Fruit fly (Drosophila melanogaster) whole organism, embryonic: ENCODE measurements around the gene CG10068.
A peak's percentile ranks its signal among the peaks of the same experiment; 100 is the strongest.

Experiments used
- Aef1 ChIP-seq: fragments of 200-800 bp; sonication (Bioruptor generic); IDR thresholded peaks from 3 replicates; pipeline ENCODE4 v1.3.6; 2022; ENCODE audit warnings: missing biosample characterization, missing genetic modification characterization
- B-H2 ChIP-seq: fragments of 200-800 bp; sonication (Bioruptor generic); optimal IDR thresholded peaks from 2 replicates; lab custom pipeline; 2018; ENCODE audit warnings: missing biosample characterization, mild to moderate bottlenecking, missing genetic modification characterization
- Blimp-1 ChIP-seq: fragments of 200-800 bp; sonication (Bioruptor generic); optimal IDR thresholded peaks from 3 replicates; lab custom pipeline; 2018; ENCODE audit warnings: missing biosample characterization, missing genetic modification characterization, mild to moderate bottlenecking, moderate library complexity, missing genetic modification reagents
- C15 ChIP-seq: fragments of 200-800 bp; sonication (Bioruptor generic); IDR thresholded peaks from 3 replicates; pipeline ENCODE4 v1.3.6; 2022; ENCODE audit warnings: missing biosample characterization, missing genetic modification characterization
- CG1024 ChIP-seq: fragments of 200-800 bp; sonication (Bioruptor generic); IDR thresholded peaks from 2 replicates; pipeline ENCODE4 v1.3.6; 2022; ENCODE audit warnings: missing biosample characterization, missing genetic modification characterization
- CG10654 ChIP-seq: fragments of 200-800 bp; sonication (Bioruptor generic); optimal IDR thresholded peaks from 2 replicates; lab custom pipeline; 2016; ENCODE audit warnings: missing biosample characterization, missing genetic modification characterization
- CG11560 ChIP-seq: fragments of 200-800 bp; sonication (Bioruptor generic); IDR thresholded peaks from 3 replicates; pipeline ENCODE4 v1.3.6; 2022; ENCODE audit warnings: missing biosample characterization, missing genetic modification characterization
- CG11695 ChIP-seq: fragments of 200-800 bp; sonication (Bioruptor generic); IDR thresholded peaks from 3 replicates; pipeline ENCODE4 v1.3.6; 2022; ENCODE audit warnings: missing biosample characterization, missing genetic modification characterization
- CG12071 ChIP-seq: fragments of 200-800 bp; sonication (Bioruptor generic); optimal IDR thresholded peaks from 3 replicates; lab custom pipeline; 2018; ENCODE audit warnings: missing biosample characterization, mild to moderate bottlenecking, missing genetic modification characterization
- CG12236 ChIP-seq: fragments of 200-800 bp; sonication (Bioruptor generic); optimal IDR thresholded peaks from 2 replicates; lab custom pipeline; 2016; ENCODE audit warnings: missing biosample characterization, missing genetic modification characterization
- CG1233 ChIP-seq: fragments of 200-800 bp; sonication (Bioruptor generic); optimal IDR thresholded peaks from 4 replicates; lab custom pipeline; 2018; ENCODE audit warnings: missing biosample characterization, mild to moderate bottlenecking, missing genetic modification characterization
- CG13424 ChIP-seq: fragments of 200-800 bp; sonication (Bioruptor generic); optimal IDR thresholded peaks from 2 replicates; lab custom pipeline; 2019; ENCODE audit warnings: missing biosample characterization, mild to moderate bottlenecking, missing genetic modification characterization, moderate library complexity
- CG14050 ChIP-seq: fragments of 200-800 bp; sonication (Bioruptor generic); IDR thresholded peaks from 3 replicates; pipeline ENCODE4 v1.3.6; 2022; ENCODE audit warnings: missing biosample characterization, missing genetic modification characterization
- CG14667 ChIP-seq: fragments of 200-800 bp; sonication (Bioruptor generic); IDR thresholded peaks from 2 replicates; pipeline ENCODE4 v1.3.6; 2022; ENCODE audit warnings: missing biosample characterization, missing genetic modification characterization
- CG15073 ChIP-seq: fragments of 200-800 bp; sonication (Bioruptor generic); optimal IDR thresholded peaks from 2 replicates; lab custom pipeline; 2016; ENCODE audit warnings: missing biosample characterization, missing genetic modification characterization
- CG15269 ChIP-seq: fragments of 200-800 bp; sonication (Bioruptor generic); optimal IDR thresholded peaks from 2 replicates; lab custom pipeline; 2018; ENCODE audit warnings: missing biosample characterization, mild to moderate bottlenecking, missing genetic modification characterization, moderate library complexity
- CG1603 ChIP-seq: fragments of 200-800 bp; sonication (Bioruptor generic); optimal IDR thresholded peaks from 2 replicates; lab custom pipeline; 2019; ENCODE audit warnings: missing biosample characterization, mild to moderate bottlenecking, missing genetic modification characterization, moderate library complexity
- CG16779 ChIP-seq: fragments of 200-800 bp; sonication (Bioruptor generic); IDR thresholded peaks from 2 replicates; pipeline ENCODE4 v1.3.6; 2022; ENCODE audit warnings: missing biosample characterization, missing genetic modification characterization
- CG17328 ChIP-seq: fragments of 200-800 bp; sonication (Bioruptor generic); IDR thresholded peaks from 2 replicates; pipeline ENCODE4 v1.3.6; 2022; ENCODE audit warnings: missing biosample characterization, missing genetic modification characterization
- CG17361 ChIP-seq: fragments of 200-800 bp; sonication (Bioruptor generic); IDR thresholded peaks from 3 replicates; pipeline ENCODE4 v1.3.6; 2022; ENCODE audit warnings: missing biosample characterization, missing genetic modification characterization
- CG2678 ChIP-seq: fragments of 200-800 bp; sonication (Bioruptor generic); optimal IDR thresholded peaks from 3 replicates; lab custom pipeline; 2019; ENCODE audit warnings: missing biosample characterization, mild to moderate bottlenecking, missing genetic modification characterization, moderate library complexity
- CG2712 ChIP-seq: fragments of 200-800 bp; optimal IDR thresholded peaks from 3 replicates; lab custom pipeline; 2019; ENCODE audit warnings: missing biosample characterization, mild to moderate bottlenecking, missing genetic modification characterization, moderate library complexity
- CG30431 ChIP-seq: fragments of 200-800 bp; sonication (Bioruptor generic); optimal IDR thresholded peaks from 2 replicates; lab custom pipeline; 2017; ENCODE audit warnings: missing biosample characterization, missing genetic modification characterization
- CG3065 ChIP-seq: fragments of 200-800 bp; sonication (Bioruptor generic); optimal IDR thresholded peaks from 2 replicates; lab custom pipeline; 2016; ENCODE audit warnings: missing biosample characterization, missing genetic modification characterization
- CG6683 ChIP-seq: fragments of 200-800 bp; sonication (Bioruptor generic); optimal IDR thresholded peaks from 2 replicates; lab custom pipeline; 2017; ENCODE audit warnings: missing biosample characterization, mild to moderate bottlenecking, missing genetic modification characterization, missing genetic modification reagents
- CG6854 ChIP-seq: fragments of 200-800 bp; sonication (Bioruptor generic); optimal IDR thresholded peaks from 3 replicates; lab custom pipeline; 2017; ENCODE audit warnings: missing biosample characterization, mild to moderate bottlenecking, missing genetic modification characterization
- CG7745 ChIP-seq: fragments of 200-800 bp; sonication (Bioruptor generic); optimal IDR thresholded peaks from 2 replicates; lab custom pipeline; 2018; ENCODE audit warnings: missing biosample characterization, mild to moderate bottlenecking, missing genetic modification characterization, moderate library complexity
- CG8281 ChIP-seq: fragments of 200-800 bp; sonication (Bioruptor generic); optimal IDR thresholded peaks from 2 replicates; lab custom pipeline; 2018; ENCODE audit warnings: missing biosample characterization, mild to moderate bottlenecking, missing genetic modification characterization, moderate library complexity
- H2.0 ChIP-seq: fragments of 200-800 bp; sonication (Bioruptor generic); IDR thresholded peaks from 2 replicates; pipeline ENCODE4 v1.3.6; 2022; ENCODE audit warnings: missing biosample characterization, missing genetic modification characterization
- NC2β ChIP-seq: fragments of 200-800 bp; sonication (Bioruptor generic); optimal IDR thresholded peaks from 2 replicates; lab custom pipeline; 2016; ENCODE audit warnings: missing biosample characterization, missing genetic modification characterization
- NfI ChIP-seq: fragments of 200-800 bp; sonication (Bioruptor generic); optimal IDR thresholded peaks from 3 replicates; lab custom pipeline; 2018; ENCODE audit warnings: missing biosample characterization, mild to moderate bottlenecking, missing genetic modification characterization, moderate library complexity
- Oaz ChIP-seq: fragments of 200-800 bp; sonication (Bioruptor generic); IDR thresholded peaks from 2 replicates; pipeline ENCODE4 v1.3.6; 2022; ENCODE audit warnings: missing biosample characterization, missing genetic modification characterization
- Sox102F ChIP-seq: fragments of 200-800 bp; sonication (Bioruptor generic); optimal IDR thresholded peaks from 2 replicates; lab custom pipeline; 2018; ENCODE audit warnings: missing biosample characterization, mild to moderate bottlenecking, missing genetic modification characterization, moderate library complexity
- ato ChIP-seq: fragments of 200-800 bp; sonication (Bioruptor generic); IDR thresholded peaks from 2 replicates; pipeline ENCODE4 v1.3.6; 2022; ENCODE audit warnings: missing biosample characterization, missing genetic modification characterization; ENCODE audit not compliant: partially characterized antibody
- az2 ChIP-seq: fragments of 200-800 bp; sonication (Bioruptor generic); optimal IDR thresholded peaks from 3 replicates; lab custom pipeline; 2016; ENCODE audit warnings: missing biosample characterization, missing genetic modification characterization
- crp ChIP-seq, 2 experiments: fragments of 200-800 bp; sonication (Bioruptor generic); optimal IDR thresholded peaks; 2 replicates in 1 of 2; 3 replicates in 1 of 2; lab custom pipeline; 2017; ENCODE audit warnings: missing biosample characterization in 2 of 2, missing genetic modification characterization in 2 of 2, mild to moderate bottlenecking in 1 of 2, moderate library complexity in 1 of 2
- gcm2 ChIP-seq: fragments of 200-800 bp; sonication (Bioruptor generic); optimal IDR thresholded peaks from 2 replicates; lab custom pipeline; 2016; ENCODE audit warnings: missing biosample characterization, missing genetic modification characterization
- her ChIP-seq: fragments of 200-800 bp; sonication (Bioruptor generic); optimal IDR thresholded peaks from 2 replicates; lab custom pipeline; 2016; ENCODE audit warnings: missing biosample characterization, missing genetic modification characterization
- ind ChIP-seq: fragments of 200-800 bp; sonication (Bioruptor generic); optimal IDR thresholded peaks from 3 replicates; lab custom pipeline; 2016; ENCODE audit warnings: missing biosample characterization, missing genetic modification characterization
- jigr1 ChIP-seq: fragments of 200-800 bp; sonication (Bioruptor generic); IDR thresholded peaks from 3 replicates; pipeline ENCODE4 v1.3.6; 2022; ENCODE audit warnings: missing biosample characterization, missing genetic modification characterization
- mld ChIP-seq: fragments of 200-800 bp; sonication (Bioruptor generic); IDR thresholded peaks from 3 replicates; pipeline ENCODE4 v1.3.6; 2022; ENCODE audit warnings: missing biosample characterization, missing genetic modification characterization; ENCODE audit not compliant: partially characterized antibody
- onecut ChIP-seq: fragments of 200-800 bp; sonication (Bioruptor generic); IDR thresholded peaks from 2 replicates; pipeline ENCODE4 v1.3.6; 2022; ENCODE audit warnings: missing biosample characterization, missing genetic modification characterization
- p53 ChIP-seq: fragments of 200-800 bp; sonication (Bioruptor generic); optimal IDR thresholded peaks from 2 replicates; lab custom pipeline; 2016; ENCODE audit warnings: missing biosample characterization, missing genetic modification characterization
- pfk ChIP-seq: fragments of 200-800 bp; sonication (Bioruptor generic); optimal IDR thresholded peaks from 2 replicates; lab custom pipeline; 2018; ENCODE audit warnings: missing biosample characterization, mild to moderate bottlenecking, missing genetic modification characterization, moderate library complexity
- repo ChIP-seq: fragments of 200-800 bp; sonication (Bioruptor generic); optimal IDR thresholded peaks from 2 replicates; lab custom pipeline; 2016; ENCODE audit warnings: missing biosample characterization, missing genetic modification characterization
- row ChIP-seq: fragments of 200-800 bp; sonication (Bioruptor generic); IDR thresholded peaks from 3 replicates; pipeline ENCODE4 v1.3.6; 2022; ENCODE audit warnings: missing biosample characterization, missing genetic modification characterization
- run ChIP-seq: fragments of 200-800 bp; sonication (Bioruptor generic); optimal IDR thresholded peaks from 3 replicates; lab custom pipeline; 2018; ENCODE audit warnings: missing biosample characterization, mild to moderate bottlenecking, missing genetic modification characterization
- sisA ChIP-seq: fragments of 200-800 bp; sonication (Bioruptor generic); IDR thresholded peaks from 2 replicates; pipeline ENCODE4 v1.3.6; 2022; ENCODE audit warnings: missing biosample characterization, missing genetic modification characterization
- toy ChIP-seq: fragments of 200-800 bp; sonication (Bioruptor generic); IDR thresholded peaks from 2 replicates; pipeline ENCODE4 v1.3.6; 2022; ENCODE audit warnings: missing biosample characterization, missing genetic modification characterization
- zfh1 ChIP-seq: fragments of 200-800 bp; sonication (Bioruptor generic); IDR thresholded peaks from 3 replicates; pipeline ENCODE4 v1.3.6; 2022; ENCODE audit warnings: missing biosample characterization, missing genetic modification characterization

The CG10068 gene

DNA sequence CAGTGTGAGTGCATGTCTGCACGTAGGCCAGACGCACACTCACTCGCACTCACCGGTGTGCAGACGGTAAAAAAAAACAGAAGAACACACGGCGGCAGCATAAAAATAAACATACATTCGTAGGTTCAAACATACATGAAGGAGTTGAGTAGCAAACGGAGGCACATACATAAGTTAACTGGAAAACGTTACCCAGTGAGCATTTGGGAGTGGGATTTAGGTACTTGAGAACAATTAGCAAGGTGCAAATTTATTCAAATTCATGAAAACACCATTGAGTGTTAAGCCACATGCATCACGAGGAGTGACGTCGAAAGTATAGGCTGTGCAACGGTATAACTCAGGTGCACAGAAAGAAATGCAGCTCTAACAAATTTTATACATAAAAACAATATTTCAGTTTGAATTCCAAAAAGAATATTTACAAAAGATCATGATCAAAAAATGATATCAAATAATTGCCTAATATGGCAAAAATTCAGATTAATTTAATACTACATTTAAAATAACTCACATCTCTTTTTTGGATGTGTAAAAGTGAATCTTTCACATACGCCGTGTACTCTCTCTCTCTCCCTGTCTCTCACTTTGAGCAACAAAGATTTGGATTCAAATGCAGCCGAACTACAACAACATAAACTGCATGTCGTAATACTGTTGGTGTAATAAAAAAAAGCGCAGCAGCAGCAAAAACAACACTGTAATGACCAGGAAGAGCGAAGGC lies 19.1 kb downstream of the CG10068 start (continued):
- peak; percentile 80 for TF ChIP-seq CG12071 (GFP tag; lab: Kevin White, UChicago)
- TF ChIP-seq sisA (GFP tag; lab: Robert Waterston, UW), result no peak
- TF ChIP-seq CG11560 (tag; lab: Robert Waterston, UW), result no peak
- TF ChIP-seq CG8281 (tag; lab: Kevin White, UChicago), result peak; percentile 84
- peak; percentile 99 for TF ChIP-seq Sox102F (GFP tag; lab: Kevin White, UChicago)
- TF ChIP-seq CG10654 (GFP tag; lab: Kevin White, UChicago), result peak; percentile 94
- TF ChIP-seq CG12236 (GFP tag; lab: Kevin White, UChicago), result peak; percentile 95
- no peak for TF ChIP-seq CG14667 (GFP tag; lab: Robert Waterston, UW)
- no peak for TF ChIP-seq row (GFP tag; lab: Robert Waterston, UW)
- TF ChIP-seq p53, result peak; percentile 4
- no peak for TF ChIP-seq H2.0 (GFP tag; lab: Robert Waterston, UW)
- TF ChIP-seq her (GFP tag; lab: Kevin White, UChicago), result peak; percentile 38
- peak; percentile 98 for TF ChIP-seq Blimp-1
- no peak for TF ChIP-seq mld (GFP tag; lab: Robert Waterston, UW)
- no peak for TF ChIP-seq Oaz
- TF ChIP-seq run (tag; lab: Kevin White, UChicago), result peak; percentile 82
- TF ChIP-seq CG6854, result peak; percentile 60
- TF ChIP-seq B-H2 (GFP tag; lab: Kevin White, UChicago), result no peak
- TF ChIP-seq repo (GFP tag; lab: Kevin White, UChicago), result peak; percentile 82
- TF ChIP-seq CG30431 (GFP tag; lab: Kevin White, UChicago), result no peak
- no peak for TF ChIP-seq pfk
- peak; percentile 63 for TF ChIP-seq CG6683 (GFP tag; lab: Kevin White, UChicago)
- TF ChIP-seq NC2β (GFP tag; lab: Kevin White, UChicago), result peak; percentile 95
- TF ChIP-seq ato (GFP tag; lab: Robert Waterston, UW), result no peak
- peak; percentile 86 for TF ChIP-seq CG3065
- TF ChIP-seq CG15073 (GFP tag; lab: Kevin White, UChicago), result peak; percentile 80
- TF ChIP-seq az2, result peak; percentile 97
- TF ChIP-seq C15 (GFP tag; lab: Robert Waterston, UW), result no peak
- no peak for TF ChIP-seq CG17361 (GFP tag; lab: Robert Waterston, UW)
- no peak for TF ChIP-seq CG17328 (GFP tag; lab: Robert Waterston, UW)
- no peak for TF ChIP-seq toy
- TF ChIP-seq ind (GFP tag; lab: Kevin White, UChicago), result peak; percentile 87
- TF ChIP-seq CG16779 (GFP tag; lab: Robert Waterston, UW), result no peak
- TF ChIP-seq CG1233 (GFP tag; lab: Kevin White, UChicago), result peak; percentile 93
- TF ChIP-seq CG1603, result peak; percentile 93
- TF ChIP-seq CG11695 (GFP tag; lab: Robert Waterston, UW), result no peak
- TF ChIP-seq Aef1 (GFP tag; lab: Robert Waterston, UW), result no peak
- peak; percentile 91 for TF ChIP-seq CG15269 (tag; lab: Kevin White, UChicago)
- peak; percentile 72 for TF ChIP-seq CG7745 (tag; lab: Kevin White, UChicago)
- no peak for TF ChIP-seq CG14050
- TF ChIP-seq CG13424 (tag; lab: Kevin White, UChicago), result peak; percentile 97
- TF ChIP-seq zfh1 (GFP tag; lab: Robert Waterston, UW), result no peak
- TF ChIP-seq CG2678, result peak; percentile 96
- TF ChIP-seq jigr1 (GFP tag; lab: Robert Waterston, UW), result no peak
- TF ChIP-seq CG2712 (tag; lab: Kevin White, UChicago), result peak; percentile 99
- TF ChIP-seq onecut (GFP tag; lab: Robert Waterston, UW), result peak; percentile 90
- TF ChIP-seq gcm2, result peak; percentile 81
- peak; percentile 41 to 60 for TF ChIP-seq crp (GFP tag; optimal IDR thresholded peaks at IDR 0.05; lab: Kevin White, UChicago)
- no peak for TF ChIP-seq CG1024 (GFP tag; lab: Robert Waterston, UW)
- peak; percentile 80 for TF ChIP-seq NfI (GFP tag; lab: Kevin White, UChicago)
